Fruit fly (Drosophila melanogaster) whole organism, embryonic: ENCODE results near the gene Hr38.

ENCODE experiments used
- Awh ChIP-seq: fragments of 200-800 bp; sonication (Bioruptor generic); IDR thresholded peaks from 2 replicates; pipeline ENCODE4, ENCODE4 v1.3.6; 2022; ENCODE audit warnings: missing biosample characterization, missing genetic modification characterization
- BtbVII ChIP-seq: fragments of 200-800 bp; sonication (Bioruptor generic); optimal IDR thresholded peaks from 3 replicates; lab custom pipeline; 2017; ENCODE audit warnings: missing biosample characterization, mild to moderate bottlenecking, missing genetic modification characterization
- CG11456 ChIP-seq: fragments of 200-800 bp; sonication (Bioruptor generic); IDR thresholded peaks from 3 replicates; pipeline ENCODE4 v1.3.6; 2022; ENCODE audit warnings: missing biosample characterization, missing genetic modification characterization
- CG12299 ChIP-seq: fragments of 200-800 bp; sonication (Bioruptor generic); optimal IDR thresholded peaks from 2 replicates; lab custom pipeline; 2018; ENCODE audit warnings: missing biosample characterization, mild to moderate bottlenecking, missing genetic modification characterization
- CG1233 ChIP-seq: fragments of 200-800 bp; sonication (Bioruptor generic); optimal IDR thresholded peaks from 4 replicates; lab custom pipeline; 2018; ENCODE audit warnings: missing biosample characterization, mild to moderate bottlenecking, missing genetic modification characterization
- CG18764 ChIP-seq: fragments of 200-800 bp; sonication (Bioruptor generic); optimal IDR thresholded peaks from 3 replicates; lab custom pipeline; 2016; ENCODE audit warnings: missing biosample characterization, missing genetic modification characterization
- CG4707 ChIP-seq: fragments of 200-800 bp; sonication (Bioruptor generic); optimal IDR thresholded peaks from 2 replicates; lab custom pipeline; 2018; ENCODE audit warnings: missing biosample characterization, mild to moderate bottlenecking, missing genetic modification characterization, moderate library complexity
- CG6272 ChIP-seq: fragments of 200-800 bp; sonication (Bioruptor generic); IDR thresholded peaks from 2 replicates; pipeline ENCODE4 v1.3.6; 2022; ENCODE audit warnings: missing biosample characterization, missing genetic modification characterization
- CG7372 ChIP-seq: fragments of 200-800 bp; sonication (Bioruptor generic); IDR thresholded peaks from 2 replicates; pipeline ENCODE4 v1.3.6; 2022; ENCODE audit warnings: missing biosample characterization, missing genetic modification characterization
- CG7987 ChIP-seq: fragments of 200-800 bp; sonication (Bioruptor generic); optimal IDR thresholded peaks from 2 replicates; lab custom pipeline; 2018; ENCODE audit warnings: missing biosample characterization, mild to moderate bottlenecking, missing genetic modification characterization, moderate library complexity
- CG9215 ChIP-seq: fragments of 200-800 bp; sonication (Bioruptor generic); IDR thresholded peaks from 2 replicates; pipeline ENCODE4 v1.3.6; 2022; ENCODE audit warnings: missing biosample characterization, missing genetic modification characterization
- CG9437 ChIP-seq: fragments of 200-800 bp; sonication (Bioruptor generic); optimal IDR thresholded peaks from 2 replicates; lab custom pipeline; 2018; ENCODE audit warnings: missing biosample characterization, mild to moderate bottlenecking, missing genetic modification characterization
- CHES-1-like ChIP-seq: fragments of 200-800 bp; sonication (Bioruptor generic); optimal IDR thresholded peaks from 2 replicates; lab custom pipeline; 2016; ENCODE audit warnings: missing biosample characterization, missing genetic modification characterization
- E2f2 ChIP-seq: fragments of 200-800 bp; sonication (Bioruptor generic); IDR thresholded peaks from 2 replicates; pipeline ENCODE4 v1.3.6; 2022; ENCODE audit warnings: missing biosample characterization, missing genetic modification characterization
- Eip74EF ChIP-seq, 2 experiments: fragments of 200-800 bp in 1 of 2; fragments of >200 bp in 1 of 2; sonication (Bioruptor generic) in 1 of 2; optimal IDR thresholded peaks; 2 replicates each; lab custom pipeline; 2017 to 2019; ENCODE audit warnings: missing biosample characterization in 2 of 2, missing genetic modification characterization in 2 of 2, mild to moderate bottlenecking in 1 of 2, moderate library complexity in 1 of 2
- Ets65A ChIP-seq: fragments of 200-800 bp; sonication (Bioruptor generic); peaks from one replicate; lab custom pipeline; 2016; ENCODE audit warnings: missing biosample characterization, missing genetic modification characterization
- Fer1 ChIP-seq: fragments of 200-800 bp; sonication (Bioruptor generic); optimal IDR thresholded peaks from 2 replicates; lab custom pipeline; 2017; ENCODE audit warnings: missing biosample characterization, mild to moderate bottlenecking, missing genetic modification characterization
- Lpt ChIP-seq: fragments of >200 bp; optimal IDR thresholded peaks from 2 replicates; lab custom pipeline; 2018; ENCODE audit warnings: missing biosample characterization, missing genetic modification characterization
- NK7.1 ChIP-seq: fragments of 200-800 bp; sonication (Bioruptor generic); optimal IDR thresholded peaks from 3 replicates; lab custom pipeline; 2016; ENCODE audit warnings: missing biosample characterization, missing genetic modification characterization
- Pdp1 ChIP-seq, 2 experiments: fragments of 200-800 bp; sonication (Bioruptor generic); optimal IDR thresholded peaks; 3 replicates each; lab custom pipeline; 2016; ENCODE audit warnings: missing biosample characterization in 2 of 2, missing genetic modification characterization in 2 of 2, mild to moderate bottlenecking in 1 of 2, moderate library complexity in 1 of 2
- Poxn ChIP-seq: fragments of 200-800 bp; sonication (Bioruptor generic); IDR thresholded peaks from 2 replicates; pipeline ENCODE4 v1.3.6; 2022; ENCODE audit warnings: missing biosample characterization, missing genetic modification characterization
- Rfx ChIP-seq: fragments of 200-800 bp; sonication (Bioruptor generic); IDR thresholded peaks from 2 replicates; pipeline ENCODE4 v1.3.6; 2022; ENCODE audit warnings: missing biosample characterization, missing genetic modification characterization
- Sry-β ChIP-seq: fragments of 200-800 bp; sonication (Bioruptor generic); optimal IDR thresholded peaks from 2 replicates; lab custom pipeline; 2018; ENCODE audit warnings: missing biosample characterization, mild to moderate bottlenecking, missing genetic modification characterization, moderate library complexity
- abd-A ChIP-seq: fragments of 200-800 bp; sonication (Bioruptor generic); optimal IDR thresholded peaks from 3 replicates; lab custom pipeline; 2019; ENCODE audit warnings: missing biosample characterization, mild to moderate bottlenecking, missing genetic modification characterization, moderate library complexity
- cad ChIP-seq: fragments of >200 bp; optimal IDR thresholded peaks from 2 replicates; lab custom pipeline; 2017; ENCODE audit warnings: missing biosample characterization, missing genetic modification characterization
- cas ChIP-seq: fragments of 200-800 bp; sonication (Bioruptor generic); IDR thresholded peaks from 2 replicates; pipeline ENCODE4 v1.3.6; 2022; ENCODE audit warnings: missing biosample characterization, missing genetic modification characterization
- chinmo ChIP-seq: fragments of 200-800 bp; sonication (Bioruptor generic); IDR thresholded peaks from 4 replicates; pipeline ENCODE4 v1.3.6; 2022; ENCODE audit warnings: missing biosample characterization, missing genetic modification characterization; ENCODE audit not compliant: partially characterized antibody
- croc ChIP-seq: fragments of 200-800 bp; sonication (Bioruptor generic); conservative IDR thresholded peaks from 3 replicates; pipeline ENCODE4 v1.3.6; 2022; ENCODE audit warnings: missing biosample characterization, missing genetic modification characterization
- cwo ChIP-seq: fragments of 200-800 bp; sonication (Bioruptor generic); optimal IDR thresholded peaks from 3 replicates; lab custom pipeline; 2017; ENCODE audit warnings: missing biosample characterization, missing genetic modification characterization, mild to moderate bottlenecking, moderate library complexity, missing genetic modification reagents
- ems ChIP-seq: fragments of 200-800 bp; sonication (Bioruptor generic); optimal IDR thresholded peaks from 3 replicates; lab custom pipeline; 2016; ENCODE audit warnings: missing biosample characterization, missing genetic modification characterization
- ewg ChIP-seq: fragments of 200-800 bp; sonication (Bioruptor generic); optimal IDR thresholded peaks from 3 replicates; lab custom pipeline; 2017; ENCODE audit warnings: mild to moderate bottlenecking, missing biosample characterization, missing genetic modification reagents, missing genetic modification characterization
- grn ChIP-seq: fragments of 200-800 bp; sonication (Bioruptor generic); optimal IDR thresholded peaks from 3 replicates; lab custom pipeline; 2017; ENCODE audit warnings: missing biosample characterization, missing genetic modification characterization
- gsb-n ChIP-seq: fragments of 200-800 bp; sonication (Bioruptor generic); optimal IDR thresholded peaks from 3 replicates; lab custom pipeline; 2018; ENCODE audit warnings: missing biosample characterization, mild to moderate bottlenecking, missing genetic modification characterization
- onecut ChIP-seq: fragments of 200-800 bp; sonication (Bioruptor generic); IDR thresholded peaks from 2 replicates; pipeline ENCODE4 v1.3.6; 2022; ENCODE audit warnings: missing biosample characterization, missing genetic modification characterization
- pros ChIP-seq: fragments of 200-800 bp; sonication (Bioruptor generic); optimal IDR thresholded peaks from 3 replicates; lab custom pipeline; 2019; ENCODE audit warnings: missing biosample characterization, mild to moderate bottlenecking, missing genetic modification characterization, moderate library complexity
- rib ChIP-seq: fragments of 200-800 bp; sonication (Bioruptor generic); IDR thresholded peaks from 2 replicates; pipeline ENCODE4 v1.3.6; 2022; ENCODE audit warnings: missing biosample characterization, missing genetic modification characterization
- row ChIP-seq: fragments of 200-800 bp; sonication (Bioruptor generic); IDR thresholded peaks from 3 replicates; pipeline ENCODE4 v1.3.6; 2022; ENCODE audit warnings: missing biosample characterization, missing genetic modification characterization
- run ChIP-seq: fragments of 200-800 bp; sonication (Bioruptor generic); optimal IDR thresholded peaks from 3 replicates; lab custom pipeline; 2018; ENCODE audit warnings: missing biosample characterization, mild to moderate bottlenecking, missing genetic modification characterization
- scrt ChIP-seq: fragments of 200-800 bp; sonication (Bioruptor generic); optimal IDR thresholded peaks from 2 replicates; lab custom pipeline; 2018; ENCODE audit warnings: missing biosample characterization, mild to moderate bottlenecking, missing genetic modification characterization, moderate library complexity
- sens ChIP-seq: fragments of 200-800 bp; sonication (Bioruptor generic); peaks from one replicate; lab custom pipeline; 2016; ENCODE audit warnings: missing biosample characterization, missing genetic modification characterization
- sens-2 ChIP-seq: fragments of 200-800 bp; sonication (Bioruptor generic); IDR thresholded peaks from 2 replicates; pipeline ENCODE4 v1.3.6; 2022; ENCODE audit warnings: missing biosample characterization, missing genetic modification characterization
- sug ChIP-seq: fragments of 200-800 bp; optimal IDR thresholded peaks from 2 replicates; lab custom pipeline; 2019; ENCODE audit warnings: missing biosample characterization, mild to moderate bottlenecking, missing genetic modification characterization, moderate library complexity
- vfl ChIP-seq: fragments of 200-800 bp; sonication (Bioruptor generic); optimal IDR thresholded peaks from 2 replicates; lab custom pipeline; 2016; ENCODE audit warnings: missing biosample characterization, missing genetic modification characterization
- vvl ChIP-seq: fragments of 200-800 bp; sonication (Bioruptor generic); IDR thresholded peaks from 2 replicates; pipeline ENCODE4 v1.3.6; 2022; ENCODE audit warnings: missing biosample characterization, missing genetic modification characterization
- zen2 ChIP-seq: fragments of 200-800 bp; sonication (Bioruptor generic); IDR thresholded peaks from 3 replicates; pipeline ENCODE4 v1.3.6; 2022; ENCODE audit warnings: missing biosample characterization, missing genetic modification characterization; ENCODE audit not compliant: partially characterized antibody
- zf30C ChIP-seq: fragments of 200-800 bp; sonication (Bioruptor generic); optimal IDR thresholded peaks from 3 replicates; lab custom pipeline; 2018; ENCODE audit warnings: missing biosample characterization, mild to moderate bottlenecking, missing genetic modification characterization

Hr38 gene

DNA sequence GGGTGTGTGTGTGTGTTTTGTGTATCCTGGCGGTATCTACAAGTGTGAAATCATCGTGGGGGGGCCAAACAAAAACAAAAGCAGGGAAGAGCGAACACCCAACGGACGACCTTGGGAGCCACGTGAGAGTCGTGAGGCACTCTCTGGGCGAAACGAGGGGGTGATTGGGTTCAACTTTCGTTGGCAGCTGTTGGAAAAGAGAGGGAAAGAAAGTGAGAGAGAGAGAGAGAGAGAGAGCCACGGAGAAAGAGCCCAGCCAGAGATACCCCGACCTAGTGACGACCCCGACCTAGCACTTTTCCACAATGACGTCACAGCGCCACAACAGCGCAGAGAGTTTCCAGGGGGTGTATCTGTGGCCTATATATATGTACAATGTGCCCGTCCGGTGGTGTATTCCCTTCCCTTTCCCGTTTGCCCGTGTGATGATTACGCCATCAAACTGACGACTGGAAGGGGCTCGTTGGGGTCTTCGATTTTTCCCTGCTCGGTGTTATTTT is 8.5 kb downstream of the Hr38 start (continued):
- peak; percentile 90 for TF ChIP-seq sug (tag; lab: Kevin White, UChicago)
- no peak for TF ChIP-seq croc
- TF ChIP-seq Poxn (GFP tag; lab: Robert Waterston, UW) = no peak
- peak; percentile 59 for TF ChIP-seq cwo (GFP tag; lab: Kevin White, UChicago)
- TF ChIP-seq CG12299 (tag; lab: Kevin White, UChicago) = no peak
- TF ChIP-seq BtbVII (GFP tag; lab: Kevin White, UChicago) = peak; percentile 79
- 0 out of 3 replicates have a peak, but pooled peaks have one; percentile 5 for TF ChIP-seq zen2 (GFP tag; lab: Robert Waterston, UW)
- TF ChIP-seq Pdp1 (GFP tag; optimal IDR thresholded peaks at IDR 0.05; lab: Kevin White, UChicago) = peak in 1 of 2 experiments; percentile 54
- peak; percentile 87 for TF ChIP-seq scrt (GFP tag; lab: Kevin White, UChicago)
- TF ChIP-seq CG7987 (GFP tag; lab: Kevin White, UChicago) = no peak
- TF ChIP-seq sens (GFP tag; lab: Kevin White, UChicago) = peak; percentile 41
- peak; percentile 37 for TF ChIP-seq ewg
- no peak for TF ChIP-seq chinmo (GFP tag; lab: Robert Waterston, UW)
- peak; percentile 70 for TF ChIP-seq abd-A (tag; lab: Kevin White, UChicago)
- TF ChIP-seq CG18764 = no peak

dm6 chr2L:20704511-20705266 is 9.7 kb downstream of the Hr38 start:
- TF ChIP-seq row (GFP tag; lab: Robert Waterston, UW) (0 out of 3 replicates have a peak, but pooled peaks have one; percentile 11), CG1233 (no peak), onecut (GFP tag; lab: Robert Waterston, UW) (peak; percentile 88), Fer1 (GFP tag; lab: Kevin White, UChicago) (no peak), BtbVII (GFP tag; lab: Kevin White, UChicago) (peak; percentile 66), vvl (GFP tag; lab: Robert Waterston, UW) (0 out of 2 replicates have a peak, but pooled peaks have one; percentile 23), Sry-β (GFP tag; lab: Kevin White, UChicago) (peak; percentile 10), Rfx (GFP tag; lab: Robert Waterston, UW) (no peak), CG7372 (peak; percentile 77), CG4707 (GFP tag; lab: Kevin White, UChicago) (no peak), Awh (GFP tag; lab: Robert Waterston, UW) (peak; percentile 66), grn (GFP tag; lab: Kevin White, UChicago) (peak; percentile 60)

- TF ChIP-seq pros = no peak
- TF ChIP-seq Ets65A = no peak
- TF ChIP-seq CG11456 (GFP tag; lab: Robert Waterston, UW) = no peak
- TF ChIP-seq sens (GFP tag; lab: Kevin White, UChicago) = peak; percentile 24
- no peak for TF ChIP-seq Lpt (GFP tag; lab: Kevin White, UChicago)
- TF ChIP-seq zf30C (GFP tag; lab: Kevin White, UChicago) = no peak
- TF ChIP-seq croc = peak; percentile 36; the same call in 2 of the 3 replicates
- TF ChIP-seq gsb-n (tag; lab: Kevin White, UChicago) = no peak
- TF ChIP-seq ems = no peak
- TF ChIP-seq rib (GFP tag; lab: Robert Waterston, UW) = no peak
- no peak for TF ChIP-seq NK7.1
- no peak for TF ChIP-seq run (tag; lab: Kevin White, UChicago)
- no peak for TF ChIP-seq CG9437 (GFP tag; lab: Kevin White, UChicago)
- no peak for TF ChIP-seq vfl (GFP tag; lab: Kevin White, UChicago)
- TF ChIP-seq CG6272 (GFP tag; lab: Robert Waterston, UW) = no peak
- TF ChIP-seq E2f2 = no peak
- peak; percentile 49 for TF ChIP-seq CG9215 (GFP tag; lab: Robert Waterston, UW)
- TF ChIP-seq cad (GFP tag; lab: Kevin White, UChicago) = no peak
- TF ChIP-seq sens-2 (GFP tag; lab: Robert Waterston, UW) = no peak
- TF ChIP-seq CHES-1-like = no peak
- TF ChIP-seq cas (GFP tag; lab: Robert Waterston, UW) = no peak
- no peak for TF ChIP-seq Eip74EF (GFP tag; optimal IDR thresholded peaks at IDR 0.05; lab: Kevin White, UChicago)
Observed at dm6 chr2L:20700534-20701239, 13.7 kb downstream of the Hr38 start.
